Fruit fly (Drosophila melanogaster): ENCODE measurements around the gene Aduk.
A peak's percentile ranks its signal among the peaks of the same experiment; 100 is the strongest.

Gene Aduk

DNA sequence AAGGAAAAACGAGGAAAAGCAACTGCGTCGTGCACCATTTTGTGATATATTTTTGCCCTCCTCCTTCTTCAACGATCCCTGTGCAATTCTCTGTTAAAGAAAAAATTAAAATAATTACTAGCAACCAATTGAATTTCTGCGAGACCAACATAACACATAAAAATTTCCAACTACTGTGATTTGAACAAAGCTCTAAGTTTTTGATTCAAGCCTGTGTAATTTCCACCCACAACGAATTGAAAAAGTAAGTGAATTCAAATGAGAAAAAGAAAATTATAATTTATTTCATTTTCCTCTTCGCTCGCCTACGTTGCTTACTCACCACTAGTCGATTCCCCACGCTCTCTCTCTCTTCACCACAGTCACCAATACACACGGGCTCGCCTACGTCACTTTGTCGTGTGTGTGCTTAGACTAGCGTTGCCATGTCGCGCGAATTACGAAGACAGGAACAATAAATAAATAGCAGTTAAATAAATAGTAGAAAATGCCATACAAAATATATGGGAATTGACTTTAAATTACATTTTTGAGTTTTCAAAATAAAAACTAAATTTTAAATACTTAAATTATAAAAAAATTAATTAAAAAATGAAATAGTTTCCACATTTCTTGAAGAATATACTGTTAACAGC, 7.9 kb upstream of the Aduk start (continued):
- TF ChIP-seq CG1603 (tag; optimal IDR thresholded peaks at IDR 0.05) = peak; percentile 44
- TF ChIP-seq cas (GFP tag; IDR thresholded peaks at IDR 0.05) = no peak
- TF ChIP-seq CG18599 (GFP tag; optimal IDR thresholded peaks at IDR 0.05) = peak; percentile 84
- peak; percentile 66 for TF ChIP-seq Xrp1 (GFP tag; IDR thresholded peaks at IDR 0.05)
- peak; percentile 72 for TF ChIP-seq CG17912 (GFP tag; optimal IDR thresholded peaks at IDR 0.05)
- peak; percentile 19 for TF ChIP-seq CG18476 (GFP tag; optimal IDR thresholded peaks at IDR 0.05)
- no peak for TF ChIP-seq D (optimal IDR thresholded peaks at IDR 0.05)
- peak; percentile 13 for TF ChIP-seq D (GFP tag; optimal IDR thresholded peaks at IDR 0.05)
- peak; percentile 81 for TF ChIP-seq B-H2 (GFP tag; optimal IDR thresholded peaks at IDR 0.05)
- no peak for TF ChIP-seq CG10959 (GFP tag; IDR thresholded peaks at IDR 0.05)
- peak in 1 of 2 experiments; percentile 38 for TF ChIP-seq insv (GFP tag; optimal IDR thresholded peaks at IDR 0.05)
- TF ChIP-seq CG10565 (GFP tag; optimal IDR thresholded peaks at IDR 0.05) = no peak
- TF ChIP-seq CG2202 (tag; optimal IDR thresholded peaks at IDR 0.05) = peak; percentile 27
- no peak for TF ChIP-seq aop (GFP tag; IDR thresholded peaks at IDR 0.05)
- no peak for TF ChIP-seq C15 (GFP tag; IDR thresholded peaks at IDR 0.05)
- peak; percentile 57 for TF ChIP-seq CG12104 (GFP tag; optimal IDR thresholded peaks at IDR 0.05)
- peak; percentile 51 for TF ChIP-seq mirr (GFP tag; optimal IDR thresholded peaks at IDR 0.05)
- TF ChIP-seq Six4 (GFP tag; optimal IDR thresholded peaks at IDR 0.05) = peak; percentile 18
- peak; percentile 57 for TF ChIP-seq CG4328 (GFP tag; optimal IDR thresholded peaks at IDR 0.05)
- peak; percentile 36 for TF ChIP-seq CG12769 (tag; optimal IDR thresholded peaks at IDR 0.05)
- peak; percentile 7 for TF ChIP-seq phol (tag; optimal IDR thresholded peaks at IDR 0.05)
- TF ChIP-seq Optix (GFP tag; IDR thresholded peaks at IDR 0.05) = no peak
- peak; percentile 43 for TF ChIP-seq CG12155 (GFP tag; optimal IDR thresholded peaks at IDR 0.05)
- TF ChIP-seq ci (GFP tag; IDR thresholded peaks at IDR 0.05) = peak; percentile 78
- TF ChIP-seq Trl (optimal IDR thresholded peaks at IDR 0.05) = peak; percentile 61 to 67
- peak; percentile 47 for TF ChIP-seq Trl (GFP tag; optimal IDR thresholded peaks at IDR 0.05)
- TF ChIP-seq CG30403 (GFP tag; optimal IDR thresholded peaks at IDR 0.05) = peak; percentile 38
- TF ChIP-seq CG6791 (GFP tag; IDR thresholded peaks at IDR 0.05; ENCODE audit: partially characterized antibody) = no peak
- TF ChIP-seq sisA (GFP tag; IDR thresholded peaks at IDR 0.05) = no peak
- TF ChIP-seq Max (GFP tag; optimal IDR thresholded peaks at IDR 0.05) = peak; percentile 49
- TF ChIP-seq CoRest (tag; optimal IDR thresholded peaks at IDR 0.05) = peak; percentile 26
- peak; percentile 53; the same call in 1 of the 2 replicates for TF ChIP-seq Atf6 (GFP tag; IDR thresholded peaks at IDR 0.05)
- peak; percentile 26 for TF ChIP-seq CG30020 (tag; optimal IDR thresholded peaks at IDR 0.05)
- TF ChIP-seq CG2120 (GFP tag; optimal IDR thresholded peaks at IDR 0.05) = peak; percentile 4
- no peak for TF ChIP-seq Antp (GFP tag; optimal IDR thresholded peaks at IDR 0.05)
- TF ChIP-seq kah (GFP tag; optimal IDR thresholded peaks at IDR 0.05) = peak; percentile 70
- no peak for TF ChIP-seq GATAe (GFP tag; conservative IDR thresholded peaks at IDR 0.05)
- peak; percentile 70 for TF ChIP-seq CG3281 (GFP tag; optimal IDR thresholded peaks at IDR 0.05)
- TF ChIP-seq CG2712 (tag; optimal IDR thresholded peaks at IDR 0.05) = peak; percentile 57
- TF ChIP-seq MTF-1 (GFP tag; optimal IDR thresholded peaks at IDR 0.05; ENCODE audit: borderline replicate concordance) = peak; percentile 60
- peak; percentile 65 for TF ChIP-seq unpg (GFP tag; optimal IDR thresholded peaks at IDR 0.05)
- no peak for TF ChIP-seq CG2889 (GFP tag; IDR thresholded peaks at IDR 0.05)
- peak; percentile 16 for TF ChIP-seq CG2116 (GFP tag; optimal IDR thresholded peaks at IDR 0.05)
- peak; percentile 15 for TF ChIP-seq az2 (GFP tag; optimal IDR thresholded peaks at IDR 0.05)
- no peak for TF ChIP-seq CG11093 (GFP tag; IDR thresholded peaks at IDR 0.05)
- TF ChIP-seq CG1529 (GFP tag; optimal IDR thresholded peaks at IDR 0.05) = peak; percentile 43
- peak; percentile 25 for TF ChIP-seq ac (GFP tag; optimal IDR thresholded peaks at IDR 0.05)
- peak; percentile 58 for TF ChIP-seq grau (tag; optimal IDR thresholded peaks at IDR 0.05)
- TF ChIP-seq CG2875 (GFP tag; optimal IDR thresholded peaks at IDR 0.05) = peak; percentile 44
- TF ChIP-seq CG10366 (GFP tag; IDR thresholded peaks at IDR 0.05) = peak; percentile 7; the same call in 1 of the 2 replicates
- peak; percentile 63 for TF ChIP-seq trem (tag; optimal IDR thresholded peaks at IDR 0.05)

All from whole organism, embryonic.